Fruit fly (Drosophila melanogaster) S2 (cell line): Measurements from ENCODE around the gene CG8578.

Experiments used
- CG8478 ChIP-seq: fragments of >200 bp; optimal IDR thresholded peaks from 2 replicates; lab custom pipeline; 2018
- CTCF ChIP-seq, 2 experiments: fragments of >200 bp; optimal IDR thresholded peaks; 2 replicates each; lab custom pipeline; 2018

DNA sequence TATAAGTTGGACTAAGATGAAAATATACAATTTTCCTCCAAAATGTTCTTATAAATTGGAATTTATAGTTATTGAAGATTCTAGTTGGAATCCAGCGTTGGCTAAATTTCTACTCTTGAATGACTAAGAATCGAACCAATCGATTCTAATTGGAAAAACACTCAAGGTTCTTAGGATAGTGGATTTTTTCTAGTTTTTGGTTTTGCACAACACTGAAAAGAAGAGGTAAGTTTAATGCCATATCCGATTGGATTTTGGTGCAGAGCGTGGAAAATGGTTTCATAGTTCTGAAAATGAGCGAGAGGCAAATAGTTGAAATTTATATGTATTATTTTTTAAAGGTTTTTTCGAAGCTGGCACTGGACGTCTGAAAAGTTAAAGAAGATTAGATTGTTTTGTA, 31.3 kb downstream of the CG8578 start:
- TF ChIP-seq CTCF (optimal IDR thresholded peaks at IDR 0.05; lab: Kevin White, UChicago) (no peak), CG8478 (no peak)
